Fruit fly (Drosophila melanogaster) ovary, adult (tissue): Measurements from ENCODE around the gene Twdlalpha.

Experiments used
- CG17801 ChIP-seq: fragments of 200-800 bp; optimal IDR thresholded peaks from 2 replicates; lab custom pipeline; 2019; ENCODE audit warnings: missing biosample characterization, mild to moderate bottlenecking, missing genetic modification characterization, moderate library complexity; ENCODE audit not compliant: partially characterized antibody

The Twdlalpha gene

dm6 chrX:16742547-16742946 lies at the start of gene Twdlalpha:
Twdlalpha (plus strand) TSS chrX:16742847.
- no peak for TF ChIP-seq CG17801 (GFP tag; lab: Kevin White, UChicago)

DNA sequence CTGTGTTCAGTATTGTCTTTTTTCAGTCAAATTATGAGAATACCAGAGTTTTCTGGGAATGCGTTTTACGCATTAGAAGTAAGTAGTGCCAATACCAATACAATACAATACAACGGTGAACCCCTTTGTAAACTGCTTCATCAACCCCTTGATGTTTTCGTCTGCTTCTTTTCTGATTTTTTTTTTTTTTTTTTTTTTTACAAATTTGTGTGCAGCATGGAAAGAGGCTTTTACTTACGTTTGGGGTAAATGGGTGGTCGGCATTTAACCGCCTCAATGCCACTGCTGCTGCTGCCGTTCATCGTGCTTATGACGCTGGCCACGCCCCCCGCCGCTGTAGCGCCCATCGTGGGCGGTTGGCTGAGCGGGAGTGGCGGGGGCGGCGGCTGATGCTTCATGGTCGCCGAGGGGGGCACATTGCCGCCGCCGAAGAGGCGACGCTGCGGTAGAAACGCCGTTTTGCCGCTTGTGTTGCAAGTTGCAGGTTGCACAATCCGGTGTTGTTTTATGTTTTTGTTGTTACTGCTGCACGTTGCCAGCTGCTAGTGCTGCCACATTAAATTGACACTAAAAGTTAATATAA lies 48.8 kb upstream of the Twdlalpha start:
- no peak for TF ChIP-seq CG17801 (GFP tag; lab: Kevin White, UChicago)

- TF ChIP-seq CG17801 (GFP tag; lab: Kevin White, UChicago) = no peak
Measured at dm6 chrX:16694477-16694876, 48.2 kb upstream of the Twdlalpha start.

dm6 chrX:16694959-16695358 lies 47.7 kb upstream of the Twdlalpha start, which contains the start of gene Septin4:
Septin4 (minus strand) TSS chrX:16695173.
- no peak for TF ChIP-seq CG17801 (GFP tag; lab: Kevin White, UChicago)

- no peak for TF ChIP-seq CG17801 (GFP tag; lab: Kevin White, UChicago)
Measured at dm6 chrX:16695658-16696181, 46.9 kb upstream of the Twdlalpha start, which contains the start of gene CG4678. CG4678 (plus strand) TSS chrX:16696131.

- TF ChIP-seq CG17801 (GFP tag; lab: Kevin White, UChicago) = no peak
Measured at dm6 chrX:16696614-16697519, 45.8 kb upstream of the Twdlalpha start.

dm6 chrX:16697882-16698571 lies 44.6 kb upstream of the Twdlalpha start:
- TF ChIP-seq CG17801 (GFP tag; lab: Kevin White, UChicago) = no peak

DNA sequence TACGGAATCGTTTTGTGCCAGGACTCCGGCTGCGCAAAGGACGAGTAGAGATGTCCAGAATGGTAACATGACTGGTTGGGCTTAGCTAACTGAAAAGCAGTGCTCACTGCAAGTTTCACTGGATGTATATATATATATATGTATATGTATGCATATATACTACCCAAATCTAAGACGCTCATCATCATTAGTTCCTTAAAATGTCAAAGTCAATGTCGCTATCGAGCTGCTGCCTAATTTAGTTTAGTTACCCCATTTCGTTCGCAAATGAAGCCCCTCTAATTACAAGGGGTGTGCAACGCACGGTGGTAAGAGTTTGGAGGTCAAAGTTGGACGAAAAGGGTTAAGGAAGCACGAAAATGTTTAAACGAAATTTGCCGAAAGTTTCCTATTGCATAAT lies 42.6 kb upstream of the Twdlalpha start, which contains the start of gene CG9676:
TSS of gene CG9676 (minus strand) at position 101 of the 400 bp plus-strand sequence.
- TF ChIP-seq CG17801 (GFP tag; lab: Kevin White, UChicago) = no peak

- TF ChIP-seq CG17801 (GFP tag; lab: Kevin White, UChicago) = no peak
Measured at dm6 chrX:16701941-16702340, 40.7 kb upstream of the Twdlalpha start, which contains the start of gene sphe. sphe (minus strand) TSS chrX:16701972.

dm6 chrX:16703747-16704146 lies 38.9 kb upstream of the Twdlalpha start, which contains the start of the genes CG9673 and CG4653:
CG9673 (minus strand) TSS chrX:16703884.
CG4653 (plus strand) TSS chrX:16704081.
- no peak for TF ChIP-seq CG17801 (GFP tag; lab: Kevin White, UChicago)

DNA sequence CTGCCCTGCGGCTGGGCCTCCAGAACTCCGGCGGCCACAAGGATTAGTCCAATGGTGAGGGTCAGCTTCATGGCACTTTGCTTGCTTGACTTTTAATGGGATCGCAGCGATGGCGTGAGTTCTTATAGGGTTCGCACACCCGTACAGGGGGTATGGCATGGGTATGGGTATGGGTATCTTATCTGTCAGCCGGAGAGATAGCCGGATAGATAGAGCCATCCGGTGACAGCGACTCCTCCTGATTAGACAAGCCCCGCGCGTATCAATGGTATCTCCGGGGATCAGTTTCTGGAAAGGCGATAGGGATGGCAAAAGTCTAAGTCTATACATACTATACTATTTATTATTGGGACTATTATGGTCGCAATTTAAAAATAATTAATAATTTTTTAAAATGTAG lies 35.9 kb upstream of the Twdlalpha start, which contains the start of gene CG9672:
TSS of gene CG9672 (minus strand) at position 101 of the 400 bp plus-strand sequence.
- no peak for TF ChIP-seq CG17801 (GFP tag; lab: Kevin White, UChicago)

DNA sequence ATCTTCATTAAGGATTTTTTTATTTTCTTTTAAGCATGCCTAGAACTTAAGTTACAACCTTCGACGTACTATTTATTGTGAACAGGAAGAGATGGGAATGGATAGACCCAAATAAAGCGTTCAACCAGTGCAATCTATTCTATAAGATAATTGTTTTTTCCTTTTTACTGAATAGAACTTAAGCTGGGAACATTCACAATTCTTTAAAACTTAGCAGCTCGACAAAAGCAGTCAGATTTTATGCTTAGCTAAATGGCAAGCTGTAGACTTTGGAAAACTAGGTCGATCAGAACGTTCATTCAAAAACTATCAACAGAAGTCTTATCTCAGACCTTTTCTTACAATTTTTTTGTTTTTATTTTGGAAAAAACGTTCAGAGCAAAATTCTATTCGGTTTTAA lies 31.6 kb upstream of the Twdlalpha start, which contains the start of gene CG13008:
TSS of gene CG13008 (plus strand) at position 301 of the 400 bp plus-strand sequence.
- no peak for TF ChIP-seq CG17801 (GFP tag; lab: Kevin White, UChicago)

- no peak for TF ChIP-seq CG17801 (GFP tag; lab: Kevin White, UChicago)
Measured at dm6 chrX:16716649-16717048, 26.0 kb upstream of the Twdlalpha start.

DNA sequence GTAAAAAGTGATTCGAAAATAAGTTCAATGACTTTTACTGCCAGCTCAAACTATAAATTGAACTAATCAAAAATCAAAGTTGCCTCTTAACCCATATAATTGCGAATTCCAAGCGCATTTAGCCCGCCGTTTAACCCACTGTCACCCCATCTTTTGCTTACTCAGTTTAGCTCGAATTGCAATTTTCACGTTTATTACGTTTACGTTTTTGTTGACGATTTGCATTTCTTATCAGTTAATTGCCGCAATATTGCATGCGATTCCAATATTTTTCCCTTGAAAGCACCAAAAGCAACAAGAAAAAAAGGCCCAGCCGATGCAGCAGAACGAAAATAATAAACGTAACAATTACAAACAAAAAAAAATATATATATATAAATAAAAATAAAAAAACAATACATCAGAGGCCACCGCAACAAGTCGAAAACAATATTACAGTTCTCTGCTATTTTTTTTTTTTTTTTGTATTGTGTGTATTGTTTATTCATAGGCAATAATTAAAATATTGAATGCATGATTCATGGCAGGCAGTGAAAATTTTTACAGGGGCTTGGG lies 24.4 kb upstream of the Twdlalpha start:
- peak; percentile 70 for TF ChIP-seq CG17801 (GFP tag; lab: Kevin White, UChicago)
